Worm (Caenorhabditis elegans) whole organism, L2 larva: ENCODE measurements around the gene fipr-4.

Source experiments
- F13H6.1 ChIP-seq: sonication (generic microtip); optimal IDR thresholded peaks from 2 replicates; lab custom pipeline; 2016; ENCODE audit warnings: missing genetic modification characterization, missing compliant biosample characterization
- ZK546.5 ChIP-seq: sonication (generic microtip); optimal IDR thresholded peaks from 2 replicates; lab custom pipeline; 2017; ENCODE audit warnings: missing biosample characterization, missing genetic modification characterization
- aly-2 ChIP-seq: fragments of 150-350 bp; optimal IDR thresholded peaks from 2 replicates; lab custom pipeline; 2014; ENCODE audit warnings: missing biosample characterization, missing genetic modification characterization
- ama-1 ChIP-seq: fragments of 150-350 bp; optimal IDR thresholded peaks from 2 replicates; lab custom pipeline; 2018; ENCODE audit warnings: inconsistent platforms
- egl-27 ChIP-seq: sonication (generic microtip); optimal IDR thresholded peaks from 3 replicates; lab custom pipeline; 2017; ENCODE audit warnings: missing biosample characterization, missing genetic modification reagents, missing genetic modification characterization
- nhr-10 ChIP-seq: sonication (generic microtip); optimal IDR thresholded peaks from 2 replicates; lab custom pipeline; 2017; ENCODE audit warnings: missing biosample characterization, missing genetic modification characterization
- nhr-12 ChIP-seq: fragments of 150-350 bp; optimal IDR thresholded peaks from 2 replicates; lab custom pipeline; 2014; ENCODE audit warnings: missing biosample characterization, missing genetic modification characterization
- nhr-237 ChIP-seq: fragments of 150-350 bp; optimal IDR thresholded peaks from 2 replicates; lab custom pipeline; 2014; ENCODE audit warnings: missing biosample characterization, missing genetic modification characterization
- nhr-77 ChIP-seq: fragments of 150-350 bp; optimal IDR thresholded peaks from 2 replicates; lab custom pipeline; 2014; ENCODE audit warnings: missing biosample characterization, missing genetic modification characterization
- sem-4 ChIP-seq: fragments of 150-350 bp; optimal IDR thresholded peaks from 2 replicates; lab custom pipeline; 2014; ENCODE audit warnings: missing biosample characterization, missing genetic modification reagents, missing genetic modification characterization
- snpc-4 ChIP-seq: fragments of 150-350 bp; optimal IDR thresholded peaks from 2 replicates; lab custom pipeline; 2014; ENCODE audit warnings: missing biosample characterization, missing genetic modification characterization
- unc-62 ChIP-seq: fragments of 150-350 bp; optimal IDR thresholded peaks from 2 replicates; lab custom pipeline; 2014; ENCODE audit warnings: missing biosample characterization, missing genetic modification reagents, missing genetic modification characterization
- ztf-11 ChIP-seq: sonication (generic microtip); optimal IDR thresholded peaks from 2 replicates; lab custom pipeline; 2017; ENCODE audit warnings: missing biosample characterization, missing genetic modification characterization
- ztf-4 ChIP-seq: fragments of 150-350 bp; optimal IDR thresholded peaks from 2 replicates; lab custom pipeline; 2014; ENCODE audit warnings: missing biosample characterization, missing genetic modification characterization

ce11 chrV:10238665-10239064 is 10.4 kb upstream of the fipr-4 start, which contains the start of gene fubl-1:
- TF ChIP-seq ama-1 (lab: Kevin White, UChicago), result peak; percentile 29
- TF ChIP-seq egl-27 (tag; lab: Kevin White, UChicago), result no peak
- TF ChIP-seq F13H6.1 (tag; lab: Kevin White, UChicago), result no peak
- TF ChIP-seq unc-62 (GFP tag; lab: Kevin White, UChicago), result no peak
- no peak for TF ChIP-seq ztf-4 (tag; lab: Kevin White, UChicago)
- TF ChIP-seq nhr-77, result no peak
- TF ChIP-seq nhr-12, result no peak
- TF ChIP-seq ZK546.5, result no peak
- TF ChIP-seq sem-4 (tag; lab: Kevin White, UChicago), result no peak
- no peak for TF ChIP-seq snpc-4 (tag; lab: Kevin White, UChicago)
- TF ChIP-seq ztf-11 (tag; lab: Kevin White, UChicago), result no peak
- TF ChIP-seq aly-2 (tag; lab: Kevin White, UChicago), result no peak
- TF ChIP-seq nhr-10 (tag; lab: Kevin White, UChicago), result no peak
- TF ChIP-seq nhr-237 (tag; lab: Kevin White, UChicago), result no peak
